Worm (Caenorhabditis elegans) whole organism, L3 larva: ENCODE measurements around the gene ctsa-3.2.

Experiments used
- lin-15B ChIP-seq: fragments of 150-350 bp; optimal IDR thresholded peaks from 2 replicates; lab custom pipeline; 2014; ENCODE audit warnings: missing biosample characterization, missing genetic modification characterization
- lsy-12 ChIP-seq: sonication (generic microtip); optimal IDR thresholded peaks from 2 replicates; lab custom pipeline; 2016; ENCODE audit warnings: mild to moderate bottlenecking, missing genetic modification characterization, missing compliant biosample characterization
- mdl-1 ChIP-seq: fragments of 150-350 bp; optimal IDR thresholded peaks from 2 replicates; lab custom pipeline; 2014; ENCODE audit warnings: missing biosample characterization, missing genetic modification characterization
- nfya-1 ChIP-seq: sonication (generic microtip); optimal IDR thresholded peaks from 2 replicates; lab custom pipeline; 2017; ENCODE audit warnings: missing genetic modification characterization, mild to moderate bottlenecking, missing compliant biosample characterization, antibody characterized with exemption, moderate library complexity; ENCODE audit not compliant: insufficient read depth
- nhr-12 ChIP-seq: fragments of 150-350 bp; optimal IDR thresholded peaks from 2 replicates; lab custom pipeline; 2014; ENCODE audit warnings: missing biosample characterization, missing genetic modification characterization
- nhr-28 ChIP-seq: fragments of 150-350 bp; optimal IDR thresholded peaks from 2 replicates; lab custom pipeline; 2014; ENCODE audit warnings: missing biosample characterization, missing genetic modification characterization
- snpc-4 ChIP-seq: fragments of 150-350 bp; optimal IDR thresholded peaks from 2 replicates; lab custom pipeline; 2014; ENCODE audit warnings: missing biosample characterization, missing genetic modification characterization
- ztf-11 ChIP-seq: fragments of 150-350 bp; optimal IDR thresholded peaks from 2 replicates; lab custom pipeline; 2014; ENCODE audit warnings: missing biosample characterization, missing genetic modification characterization

ce11 chrII:9868207-9868606 is 6.8 kb upstream of the ctsa-3.2 start:
- no peak for TF ChIP-seq ztf-11 (tag; lab: Kevin White, UChicago)
- TF ChIP-seq lsy-12 (tag; lab: Kevin White, UChicago), result no peak
- no peak for TF ChIP-seq nhr-28 (tag; lab: Kevin White, UChicago)
- no peak for TF ChIP-seq nhr-12 (tag; lab: Kevin White, UChicago)
- no peak for TF ChIP-seq lin-15B (tag; lab: Kevin White, UChicago)
- TF ChIP-seq mdl-1, result no peak
- TF ChIP-seq snpc-4 (tag; lab: Kevin White, UChicago), result no peak
- TF ChIP-seq nfya-1 (tag; lab: Kevin White, UChicago), result no peak
